Fruit fly (Drosophila melanogaster) whole organism, prepupa: Measurements from ENCODE around the gene ND-MNLL.

Experiments used
- CG10631 ChIP-seq: fragments of 200-800 bp; sonication (Bioruptor generic); optimal IDR thresholded peaks from 2 replicates; lab custom pipeline; 2016; ENCODE audit warnings: missing biosample characterization, missing genetic modification characterization
- CG3032 ChIP-seq: fragments of 200-800 bp; optimal IDR thresholded peaks from 2 replicates; lab custom pipeline; 2019; ENCODE audit warnings: missing biosample characterization, mild to moderate bottlenecking, missing genetic modification characterization, moderate library complexity
- Hr38 ChIP-seq: sonication (Bioruptor generic); optimal IDR thresholded peaks from 2 replicates; lab custom pipeline; 2016; ENCODE audit warnings: missing biosample characterization, missing genetic modification characterization
- achi ChIP-seq: fragments of 200-800 bp; sonication (Bioruptor generic); optimal IDR thresholded peaks from 3 replicates; lab custom pipeline; 2016; ENCODE audit warnings: missing biosample characterization, missing genetic modification characterization
- fkh ChIP-seq: fragments of 200-800 bp; sonication (Bioruptor generic); optimal IDR thresholded peaks from 3 replicates; lab custom pipeline; 2017; ENCODE audit warnings: missing biosample characterization, mild to moderate bottlenecking, missing genetic modification characterization, moderate library complexity
- lz ChIP-seq: fragments of 200-800 bp; sonication (Bioruptor generic); optimal IDR thresholded peaks from 3 replicates; lab custom pipeline; 2016; ENCODE audit warnings: missing biosample characterization, missing genetic modification characterization

DNA sequence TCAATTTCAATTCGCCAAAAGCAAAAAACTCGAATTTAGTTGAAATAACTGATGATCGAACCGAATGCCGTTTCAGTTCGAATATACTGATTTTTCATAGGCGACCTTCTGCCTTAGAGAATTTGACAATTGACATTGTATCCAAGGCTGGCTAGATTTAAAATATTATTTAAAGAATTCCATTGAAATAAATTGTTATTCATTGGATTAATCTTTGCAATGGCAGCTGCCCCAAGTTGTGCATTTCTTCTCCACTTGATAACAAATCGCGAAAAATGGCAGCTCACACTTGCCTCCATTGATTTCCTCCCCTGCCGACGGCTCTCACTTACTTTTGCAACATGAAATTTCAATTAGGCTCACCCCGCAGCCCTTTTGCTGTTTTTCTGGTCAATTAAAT, 39.5 kb downstream of the ND-MNLL start, which contains the start of gene CG10920:
- no peak for TF ChIP-seq fkh (GFP tag; lab: Kevin White, UChicago)
- TF ChIP-seq achi (GFP tag; lab: Kevin White, UChicago), result no peak
- TF ChIP-seq CG3032 (tag; lab: Kevin White, UChicago), result no peak
- TF ChIP-seq Hr38 (GFP tag; lab: Kevin White, UChicago), result no peak
- TF ChIP-seq lz, result no peak
- no peak for TF ChIP-seq CG10631 (GFP tag; lab: Kevin White, UChicago)
